Worm (Caenorhabditis elegans) whole organism, L4 larva: ENCODE measurements around the gene gdh-1.

Experiments used
- F26F4.8 ChIP-seq: fragments of 200-800 bp; sonication (Bioruptor generic); conservative IDR thresholded peaks from 2 replicates; pipeline ENCODE4 v1.3.6; 2022; ENCODE audit warnings: missing genetic modification characterization, missing compliant biosample characterization
- F44E2.7 ChIP-seq: fragments of 200-800 bp; sonication (Bioruptor generic); IDR thresholded peaks from 2 replicates; pipeline ENCODE4 v2.1.2; 2022; ENCODE audit warnings: missing genetic modification characterization, missing compliant biosample characterization
- R02D3.7 ChIP-seq: fragments of 150-350 bp; sonication (generic microtip); optimal IDR thresholded peaks from 3 replicates; lab custom pipeline; 2014; ENCODE audit warnings: missing biosample characterization, missing genetic modification characterization
- T20F7.1 ChIP-seq: fragments of 200-800 bp; sonication (Bioruptor generic); optimal IDR thresholded peaks from 2 replicates; lab custom pipeline; 2018; ENCODE audit warnings: mild to moderate bottlenecking, missing genetic modification characterization, missing compliant biosample characterization
- T26A8.4 ChIP-seq: fragments of 200-800 bp; sonication (Bioruptor generic); IDR thresholded peaks from 2 replicates; pipeline ENCODE4 v1.3.6; 2022; ENCODE audit warnings: missing genetic modification characterization, missing compliant biosample characterization
- Y48G9A.11 ChIP-seq: fragments of 200-800 bp; sonication (Bioruptor generic); IDR thresholded peaks from 2 replicates; pipeline ENCODE4 v1.3.6; 2022; ENCODE audit warnings: missing genetic modification reagents, missing genetic modification characterization, missing compliant biosample characterization
- Y5F2A.4 ChIP-seq: fragments of 200-800 bp; sonication (Bioruptor generic); optimal IDR thresholded peaks from 2 replicates; lab custom pipeline; 2018; ENCODE audit warnings: mild to moderate bottlenecking, missing genetic modification characterization, missing compliant biosample characterization
- Y75B8A.6 ChIP-seq: fragments of 200-800 bp; sonication (Bioruptor generic); IDR thresholded peaks from 2 replicates; pipeline ENCODE4 v1.3.6; 2022; ENCODE audit warnings: missing genetic modification reagents, missing genetic modification characterization, missing compliant biosample characterization
- aha-1 ChIP-seq: fragments of 150-350 bp; peaks from one replicate; lab custom pipeline; 2014; ENCODE audit warnings: missing biosample characterization, missing genetic modification characterization
- ceh-62 ChIP-seq: sonication (generic microtip); optimal IDR thresholded peaks from 2 replicates; lab custom pipeline; 2017; ENCODE audit warnings: missing biosample characterization, missing genetic modification characterization
- cey-2 ChIP-seq: sonication (generic microtip); optimal IDR thresholded peaks from 3 replicates; lab custom pipeline; 2017; ENCODE audit warnings: missing genetic modification characterization, mild to moderate bottlenecking, missing compliant biosample characterization, antibody characterized with exemption, borderline replicate concordance; ENCODE audit not compliant: insufficient read depth
- dmd-6 ChIP-seq: fragments of 200-800 bp; sonication (Bioruptor generic); IDR thresholded peaks from 2 replicates; pipeline ENCODE4 v1.3.6; 2022; ENCODE audit warnings: missing genetic modification reagents, missing genetic modification characterization, missing compliant biosample characterization
- dpl-1 ChIP-seq: fragments of 150-350 bp; optimal IDR thresholded peaks from 2 replicates; lab custom pipeline; 2014; ENCODE audit warnings: missing biosample characterization, missing genetic modification reagents, missing genetic modification characterization
- duxl-1 ChIP-seq: sonication (generic microtip); optimal IDR thresholded peaks from 2 replicates; lab custom pipeline; 2016; ENCODE audit warnings: mild to moderate bottlenecking, missing genetic modification characterization, moderate library complexity, missing compliant biosample characterization; ENCODE audit not compliant: poor library complexity
- fkh-10 ChIP-seq: fragments of 150-350 bp; optimal IDR thresholded peaks from 2 replicates; lab custom pipeline; 2014; ENCODE audit warnings: missing biosample characterization, missing genetic modification reagents, missing genetic modification characterization
- fos-1 ChIP-seq: fragments of 150-350 bp; optimal IDR thresholded peaks from 2 replicates; lab custom pipeline; 2014; ENCODE audit warnings: missing biosample characterization, missing genetic modification characterization
- hmg-1.1 ChIP-seq: fragments of 200-800 bp; sonication (Bioruptor generic); IDR thresholded peaks from 2 replicates; pipeline ENCODE4 v1.3.6; 2022; ENCODE audit warnings: missing genetic modification reagents, missing genetic modification characterization, missing compliant biosample characterization
- nhr-11 ChIP-seq: fragments of 150-350 bp; optimal IDR thresholded peaks from 2 replicates; lab custom pipeline; 2014; ENCODE audit warnings: missing biosample characterization, missing genetic modification characterization
- nhr-41 ChIP-seq: fragments of 200-800 bp; sonication (Bioruptor generic); IDR thresholded peaks from 2 replicates; pipeline ENCODE4 v1.3.6; 2022; ENCODE audit warnings: missing genetic modification reagents, missing genetic modification characterization, missing compliant biosample characterization
- php-3 ChIP-seq: fragments of 200-800 bp; sonication (Bioruptor generic); IDR thresholded peaks from 2 replicates; pipeline ENCODE4 v1.3.6; 2022; ENCODE audit warnings: missing genetic modification reagents, missing genetic modification characterization, missing compliant biosample characterization
- rbr-2 ChIP-seq: sonication (generic microtip); optimal IDR thresholded peaks from 2 replicates; lab custom pipeline; 2016; ENCODE audit warnings: missing genotype, missing genetic modification characterization, missing compliant biosample characterization
- saeg-2 ChIP-seq: fragments of 200-800 bp; sonication (Bioruptor generic); IDR thresholded peaks from 2 replicates; pipeline ENCODE4 v1.3.6; 2022; ENCODE audit warnings: missing genetic modification reagents, missing genetic modification characterization, missing compliant biosample characterization
- snpc-1.2 ChIP-seq: fragments of 200-800 bp; sonication (Bioruptor generic); IDR thresholded peaks from 2 replicates; pipeline ENCODE4 v1.3.6; 2022; ENCODE audit warnings: missing genetic modification reagents, missing genetic modification characterization, missing compliant biosample characterization
- spr-1 ChIP-seq: sonication (generic microtip); optimal IDR thresholded peaks from 2 replicates; lab custom pipeline; 2016; ENCODE audit warnings: mild to moderate bottlenecking, missing genetic modification characterization, missing compliant biosample characterization
- tag-97 ChIP-seq: fragments of 200-800 bp; sonication (Bioruptor generic); IDR thresholded peaks from 2 replicates; pipeline ENCODE4 v1.3.6; 2022; ENCODE audit warnings: missing genetic modification characterization, missing compliant biosample characterization
- unc-62 ChIP-seq, 3 experiments: fragments of 150-350 bp in 1 of 3; sonication (generic microtip); optimal IDR thresholded peaks in 2 of 3; peaks in 1 of 3; 1 replicate in 1 of 3; 2 replicates in 2 of 3; lab custom pipeline; 2014 to 2017; ENCODE audit warnings: missing biosample characterization in 3 of 3, missing genetic modification characterization in 3 of 3, missing genetic modification reagents in 3 of 3, missing genotype in 1 of 3
- ztf-7 ChIP-seq: fragments of 150-350 bp; optimal IDR thresholded peaks from 2 replicates; lab custom pipeline; 2014; ENCODE audit warnings: missing biosample characterization, missing genetic modification characterization

gdh-1 gene

ce11 chrIV:11961485-11962255 is 8.6 kb downstream of the gdh-1 start, which contains the start of gene ZK829.7 (continued):
- TF ChIP-seq dmd-6 (GFP tag; lab: Robert Waterston, UW) (peak; percentile 33), dpl-1 (GFP tag; lab: Kevin White, UChicago) (peak; percentile 95), saeg-2 (GFP tag; lab: Robert Waterston, UW) (no peak), fkh-10 (GFP tag; lab: Kevin White, UChicago) (peak; percentile 41), T26A8.4 (GFP tag; lab: Robert Waterston, UW) (peak; percentile 52; the same call in 1 of the 2 replicates)
- TF ChIP-seq, all 104 proteins: peak for 29

ce11 chrIV:11965327-11965726 is 12.3 kb downstream of the gdh-1 start, which contains the start of gene srj-1:
Gene srj-1 (minus strand): TSS chrIV:11965427.
- TF ChIP-seq hmg-1.1 (GFP tag; lab: Robert Waterston, UW) (no peak), duxl-1 (no peak), ztf-7 (no peak), F26F4.8 (GFP tag; lab: Robert Waterston, UW) (no peak), F44E2.7 (no peak), fos-1 (tag; lab: Kevin White, UChicago) (no peak), ceh-62 (tag; lab: Kevin White, UChicago) (no peak), T20F7.1 (no peak), R02D3.7 (no peak), saeg-2 (GFP tag; lab: Robert Waterston, UW) (no peak), nhr-11 (tag; lab: Kevin White, UChicago) (peak; percentile 55), T26A8.4 (GFP tag; lab: Robert Waterston, UW) (no peak), Y75B8A.6 (GFP tag; lab: Robert Waterston, UW) (no peak), Y48G9A.11 (GFP tag; lab: Robert Waterston, UW) (no peak), unc-62 (GFP tag; optimal IDR thresholded peaks at IDR 0.05 in 1 of 2; lab: Kevin White, UChicago) (peak in 1 of 2 experiments; percentile 33), unc-62 (tag; optimal IDR thresholded peaks at IDR 0.05; lab: Kevin White, UChicago) (no peak), rbr-2 (tag; lab: Kevin White, UChicago) (no peak), Y5F2A.4 (no peak)

- TF ChIP-seq snpc-1.2 (no peak), cey-2 (tag; lab: Kevin White, UChicago) (no peak), Y48G9A.11 (GFP tag; lab: Robert Waterston, UW) (no peak), fos-1 (tag; lab: Kevin White, UChicago) (no peak), nhr-41 (GFP tag; lab: Robert Waterston, UW) (no peak)
- TF ChIP-seq, all 104 proteins: peak for 0
Measured at ce11 chrIV:11970171-11970570, 17.1 kb downstream of the gdh-1 start, which contains the start of gene ZK829.9. Gene ZK829.9 (plus strand): TSS chrIV:11970534.

ce11 chrIV:11986407-11986806 is 33.4 kb downstream of the gdh-1 start:
- TF ChIP-seq unc-62 (GFP tag; optimal IDR thresholded peaks at IDR 0.05 in 1 of 2; lab: Kevin White, UChicago) (peak in 1 of 2 experiments; percentile 84), unc-62 (tag; optimal IDR thresholded peaks at IDR 0.05; lab: Kevin White, UChicago) (no peak), php-3 (GFP tag; lab: Robert Waterston, UW) (0 out of 2 replicates have a peak, but pooled peaks have one; percentile 14), aha-1 (peak; percentile 68), tag-97 (GFP tag; lab: Robert Waterston, UW) (no peak), spr-1 (tag; lab: Kevin White, UChicago) (no peak)
- TF ChIP-seq, all 104 proteins: peak for 3
